Worm (Caenorhabditis elegans): ENCODE results near the gene F58E6.6.

DNA sequence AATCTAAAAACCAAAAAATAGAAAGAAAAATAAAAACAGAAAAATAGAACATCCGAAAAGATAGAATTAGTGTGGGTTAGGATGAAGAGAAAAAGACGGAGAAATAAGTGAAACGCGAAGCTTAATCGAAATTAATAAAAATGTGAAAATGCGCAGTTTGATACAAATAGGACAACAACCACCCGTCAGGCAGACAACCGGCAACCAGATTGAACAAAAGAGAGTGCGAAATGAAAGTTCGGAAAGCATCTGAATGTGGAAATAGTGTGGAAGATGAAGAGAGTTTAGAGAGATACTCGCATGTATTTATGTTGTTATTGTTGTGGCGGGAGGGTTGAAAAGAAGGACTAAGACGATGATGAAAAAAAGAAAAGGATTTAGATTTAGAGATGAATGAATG is 5.6 kb upstream of the F58E6.6 start:
- TF ChIP-seq daf-16 (GFP tag; optimal IDR thresholded peaks at IDR 0.05) (no peak), daf-16 (tag; optimal IDR thresholded peaks at IDR 0.05) (no peak), pqm-1 (tag; optimal IDR thresholded peaks at IDR 0.05) (no peak), lir-3 (tag; optimal IDR thresholded peaks at IDR 0.05) (no peak), Y48G9A.11 (GFP tag; IDR thresholded peaks at IDR 0.05) (no peak), ZK546.5 (tag; optimal IDR thresholded peaks at IDR 0.05) (no peak), ama-1 (optimal IDR thresholded peaks at IDR 0.05) (no peak)

Measured in whole organism, L4 larva.